Fruit fly (Drosophila melanogaster) whole organism: Measurements from ENCODE around the gene CG32407.

Source experiments
- CG8478 ChIP-seq: fragments of >200 bp; optimal IDR thresholded peaks from 2 replicates; lab custom pipeline; 2018; ENCODE audit warnings: inconsistent platforms
- Dll ChIP-seq: fragments of >200 bp; optimal IDR thresholded peaks from 2 replicates; lab custom pipeline; 2017
- pan ChIP-seq: fragments of >200 bp; optimal IDR thresholded peaks from 2 replicates; lab custom pipeline; 2017
- psq ChIP-seq: fragments of >200 bp; optimal IDR thresholded peaks from 2 replicates; lab custom pipeline; 2017
- usp ChIP-seq: fragments of >200 bp; optimal IDR thresholded peaks from 2 replicates; lab custom pipeline; 2017; ENCODE audit warnings: missing biosample characterization, missing genetic modification characterization, mixed read lengths

dm6 chr3L:5899305-5899704, 22.6 kb upstream of the CG32407 start, which contains the start of gene CG32409:
- TF ChIP-seq pan = no peak
- no peak for TF ChIP-seq CG8478
- no peak for TF ChIP-seq psq
- TF ChIP-seq Dll (lab: Kevin White, UChicago) = no peak
- no peak for TF ChIP-seq usp
